Fruit fly (Drosophila melanogaster) Kc167 (cell line): Measurements from ENCODE around the gene CG15147.

Source experiments
- Myc ChIP-seq: fragments of >200 bp; optimal IDR thresholded peaks from 2 replicates; lab custom pipeline; 2017; ENCODE audit warnings: missing external identifiers
- Sin3A ChIP-seq: fragments of >200 bp; optimal IDR thresholded peaks from 2 replicates; lab custom pipeline; 2018; ENCODE audit warnings: missing external identifiers
- h ChIP-seq: fragments of >200 bp; optimal IDR thresholded peaks from 3 replicates; lab custom pipeline; 2018; ENCODE audit warnings: missing external identifiers
- insv ChIP-seq: fragments of >200 bp; optimal IDR thresholded peaks from 3 replicates; lab custom pipeline; 2018; ENCODE audit warnings: missing external identifiers
- psq ChIP-seq: fragments of >200 bp; optimal IDR thresholded peaks from 2 replicates; lab custom pipeline; 2017; ENCODE audit warnings: missing external identifiers
- ttk ChIP-seq: sonication (Bioruptor generic); optimal IDR thresholded peaks from 2 replicates; lab custom pipeline; 2017; ENCODE audit warnings: missing external identifiers

dm6 chr2L:17588173-17589082 is 37.8 kb downstream of the CG15147 start:
- TF ChIP-seq h (lab: Kevin White, UChicago) (no peak), insv (no peak), psq (lab: Kevin White, UChicago) (no peak), ttk (lab: Kevin White, UChicago) (no peak), Myc (lab: Kevin White, UChicago) (no peak), Sin3A (lab: Kevin White, UChicago) (no peak)
